Worm (Caenorhabditis elegans) whole organism, young adult: ENCODE results near the gene E02H9.3.

Experiments
- F49E8.2 ChIP-seq: sonication (generic microtip); optimal IDR thresholded peaks from 3 replicates; lab custom pipeline; 2017; ENCODE audit warnings: missing genetic modification characterization, mild to moderate bottlenecking, missing compliant biosample characterization, antibody characterized with exemption, moderate library complexity; ENCODE audit not compliant: insufficient read depth
- Y67H2A.10 ChIP-seq: fragments of 200-800 bp; sonication (Bioruptor generic); conservative IDR thresholded peaks from 2 replicates; pipeline ENCODE4 v1.3.6; 2022; ENCODE audit warnings: missing genetic modification reagents, missing genetic modification characterization, missing compliant biosample characterization
- dpl-1 ChIP-seq: fragments of 150-350 bp; optimal IDR thresholded peaks from 2 replicates; lab custom pipeline; 2014; ENCODE audit warnings: missing biosample characterization, missing genetic modification reagents, missing genetic modification characterization
- gei-17 ChIP-seq: fragments of 200-800 bp; sonication (Bioruptor generic); optimal IDR thresholded peaks from 2 replicates; lab custom pipeline; 2018; ENCODE audit warnings: mild to moderate bottlenecking, missing genetic modification characterization, missing compliant biosample characterization
- him-1 ChIP-seq: sonication (generic microtip); optimal IDR thresholded peaks from 2 replicates; lab custom pipeline; 2016; ENCODE audit warnings: missing genotype, missing genetic modification reagents, missing genetic modification characterization, missing compliant biosample characterization
- lin-35 ChIP-seq, 3 experiments: fragments of 150-350 bp in 2 of 3; sonication (generic microtip) in 1 of 3; optimal IDR thresholded peaks; 2 replicates each; lab custom pipeline; 2014 to 2018; ENCODE audit warnings: missing biosample characterization in 3 of 3, missing genetic modification characterization in 3 of 3, missing genetic modification reagents in 3 of 3
- lsy-27 ChIP-seq: sonication (generic microtip); optimal IDR thresholded peaks from 2 replicates; lab custom pipeline; 2017; ENCODE audit warnings: missing genetic modification characterization, mild to moderate bottlenecking, missing compliant biosample characterization, antibody characterized with exemption, missing genotype, borderline replicate concordance; ENCODE audit not compliant: insufficient read depth
- mxl-1 ChIP-seq: sonication (generic microtip); optimal IDR thresholded peaks from 2 replicates; lab custom pipeline; 2016; ENCODE audit warnings: missing genetic modification characterization, missing compliant biosample characterization
- rec-8 ChIP-seq, 2 experiments: sonication (generic microtip); optimal IDR thresholded peaks; 2 replicates each; lab custom pipeline; 2016; ENCODE audit warnings: mild to moderate bottlenecking in 2 of 2, missing genetic modification characterization in 2 of 2, missing genetic modification reagents in 2 of 2, missing genotype in 2 of 2, missing biosample characterization in 1 of 2, missing compliant biosample characterization in 1 of 2, moderate library complexity in 1 of 2
- snpc-4 ChIP-seq, 5 experiments: fragments of 150-350 bp in 1 of 5; sonication (generic microtip) in 4 of 5; optimal IDR thresholded peaks; 2 replicates each; lab custom pipeline; 2014 to 2018; ENCODE audit warnings: missing genetic modification characterization in 5 of 5, missing biosample characterization in 3 of 5, antibody characterized with exemption in 2 of 5, mild to moderate bottlenecking in 2 of 5, missing compliant biosample characterization in 2 of 5, missing genotype in 2 of 5, moderate library complexity in 2 of 5, missing genetic modification reagents in 1 of 5
- ztf-18 ChIP-seq: sonication (generic microtip); optimal IDR thresholded peaks from 2 replicates; lab custom pipeline; 2016; ENCODE audit warnings: missing genotype, mild to moderate bottlenecking, missing genetic modification characterization, missing compliant biosample characterization
- ztf-25 ChIP-seq: fragments of 200-800 bp; sonication (Bioruptor generic); IDR thresholded peaks from 2 replicates; pipeline ENCODE4 v1.3.6; 2022; ENCODE audit warnings: missing genetic modification reagents, missing genetic modification characterization, missing compliant biosample characterization

- TF ChIP-seq dpl-1: no peak
- no peak for TF ChIP-seq ztf-25 (GFP tag; lab: Robert Waterston, UW)
- no peak for TF ChIP-seq mxl-1 (tag; lab: Kevin White, UChicago)
- TF ChIP-seq ztf-18: no peak
- no peak for TF ChIP-seq gei-17 (GFP tag; lab: Kevin White, UChicago)
- TF ChIP-seq snpc-4 (GFP tag; optimal IDR thresholded peaks at IDR 0.05; lab: Kevin White, UChicago): no peak
- TF ChIP-seq snpc-4 (tag; optimal IDR thresholded peaks at IDR 0.05; lab: Kevin White, UChicago): peak in 1 of 4 experiments; percentile 14
- no peak for TF ChIP-seq him-1 (tag; lab: Kevin White, UChicago)
- peak in 1 of 3 experiments; percentile 22 for TF ChIP-seq lin-35 (GFP tag; optimal IDR thresholded peaks at IDR 0.05; lab: Kevin White, UChicago)
- no peak for TF ChIP-seq lsy-27 (tag; lab: Kevin White, UChicago)
- TF ChIP-seq Y67H2A.10 (GFP tag; lab: Robert Waterston, UW): no peak
- TF ChIP-seq F49E8.2 (tag; lab: Kevin White, UChicago): no peak
- no peak for TF ChIP-seq rec-8 (tag; optimal IDR thresholded peaks at IDR 0.05; lab: Kevin White, UChicago)
Measured at ce11 chrIII:2471855-2472254, 13.0 kb downstream of the E02H9.3 start.
